Fruit fly (Drosophila melanogaster) whole organism, embryonic: ENCODE measurements around the gene CG6923.

Source experiments
- CG11504 ChIP-seq: fragments of 200-800 bp; sonication (Bioruptor generic); optimal IDR thresholded peaks from 3 replicates; lab custom pipeline; 2019; ENCODE audit warnings: missing biosample characterization, mild to moderate bottlenecking, missing genetic modification characterization, moderate library complexity
- CG11695 ChIP-seq: fragments of 200-800 bp; sonication (Bioruptor generic); IDR thresholded peaks from 3 replicates; pipeline ENCODE4 v1.3.6; 2022; ENCODE audit warnings: missing biosample characterization, missing genetic modification characterization
- CG12659 ChIP-seq: fragments of 200-800 bp; sonication (Bioruptor generic); optimal IDR thresholded peaks from 3 replicates; lab custom pipeline; 2017; ENCODE audit warnings: mild to moderate bottlenecking, missing biosample characterization, missing genetic modification reagents, missing genetic modification characterization
- CG15479 ChIP-seq: fragments of 200-800 bp; sonication (Bioruptor generic); optimal IDR thresholded peaks from 3 replicates; lab custom pipeline; 2019; ENCODE audit warnings: missing biosample characterization, mild to moderate bottlenecking, missing genetic modification characterization, moderate library complexity
- CG15696 ChIP-seq: fragments of 200-800 bp; sonication (Bioruptor generic); optimal IDR thresholded peaks from 2 replicates; lab custom pipeline; 2019; ENCODE audit warnings: missing biosample characterization, mild to moderate bottlenecking, missing genetic modification characterization, moderate library complexity
- CG17802 ChIP-seq: fragments of 200-800 bp; sonication (Bioruptor generic); optimal IDR thresholded peaks from 2 replicates; lab custom pipeline; 2018; ENCODE audit warnings: missing biosample characterization, mild to moderate bottlenecking, missing genetic modification characterization, moderate library complexity
- CG2199 ChIP-seq: fragments of 200-800 bp; sonication (Bioruptor generic); IDR thresholded peaks from 3 replicates; pipeline ENCODE4 v1.3.6; 2022; ENCODE audit warnings: missing biosample characterization, missing genetic modification characterization
- CG30403 ChIP-seq: fragments of 200-800 bp; sonication (Bioruptor generic); optimal IDR thresholded peaks from 3 replicates; lab custom pipeline; 2016; ENCODE audit warnings: missing biosample characterization, missing genetic modification characterization
- CG34224 ChIP-seq: fragments of 200-800 bp; sonication (Bioruptor generic); IDR thresholded peaks from 3 replicates; pipeline ENCODE4 v1.3.6; 2022; ENCODE audit warnings: missing biosample characterization, missing genetic modification characterization; ENCODE audit not compliant: partially characterized antibody
- CG4424 ChIP-seq: fragments of 200-800 bp; sonication (Bioruptor generic); optimal IDR thresholded peaks from 3 replicates; lab custom pipeline; 2016; ENCODE audit warnings: missing biosample characterization, missing genetic modification characterization
- CG4854 ChIP-seq: fragments of 200-800 bp; sonication (Bioruptor generic); optimal IDR thresholded peaks from 2 replicates; lab custom pipeline; 2016; ENCODE audit warnings: missing biosample characterization, missing genetic modification characterization, inconsistent platforms
- CG6854 ChIP-seq: fragments of 200-800 bp; sonication (Bioruptor generic); optimal IDR thresholded peaks from 3 replicates; lab custom pipeline; 2017; ENCODE audit warnings: missing biosample characterization, mild to moderate bottlenecking, missing genetic modification characterization
- CTCF ChIP-seq: fragments of 200-800 bp; sonication (Bioruptor generic); optimal IDR thresholded peaks from 2 replicates; lab custom pipeline; 2017; ENCODE audit warnings: missing biosample characterization, mild to moderate bottlenecking, missing genetic modification characterization, moderate library complexity
- Chrac-16 ChIP-seq: fragments of 200-800 bp; sonication (Bioruptor generic); optimal IDR thresholded peaks from 3 replicates; lab custom pipeline; 2016; ENCODE audit warnings: missing biosample characterization, missing genetic modification characterization
- D ChIP-seq, 2 experiments: fragments of 200-800 bp in 1 of 2; fragments of >200 bp in 1 of 2; sonication (Bioruptor generic) in 1 of 2; optimal IDR thresholded peaks; 2 replicates in 1 of 2; 3 replicates in 1 of 2; lab custom pipeline; 2017; ENCODE audit warnings: mild to moderate bottlenecking in 1 of 2, missing biosample characterization in 1 of 2, missing genetic modification characterization in 1 of 2, missing genetic modification reagents in 1 of 2
- D19B ChIP-seq: fragments of 200-800 bp; sonication (Bioruptor generic); optimal IDR thresholded peaks from 2 replicates; lab custom pipeline; 2017; ENCODE audit warnings: missing biosample characterization, mild to moderate bottlenecking, missing genetic modification characterization
- Deaf1 ChIP-seq: fragments of 200-800 bp; optimal IDR thresholded peaks from 3 replicates; lab custom pipeline; 2019; ENCODE audit warnings: missing biosample characterization, mild to moderate bottlenecking, missing genetic modification characterization, moderate library complexity
- Ets65A ChIP-seq: fragments of 200-800 bp; sonication (Bioruptor generic); peaks from one replicate; lab custom pipeline; 2016; ENCODE audit warnings: missing biosample characterization, missing genetic modification characterization
- Hand ChIP-seq: fragments of 200-800 bp; sonication (Bioruptor generic); optimal IDR thresholded peaks from 2 replicates; lab custom pipeline; 2017; ENCODE audit warnings: mild to moderate bottlenecking, missing biosample characterization, missing genetic modification reagents, missing genetic modification characterization
- HmgD ChIP-seq: fragments of 200-800 bp; sonication (Bioruptor generic); optimal IDR thresholded peaks from 3 replicates; lab custom pipeline; 2016; ENCODE audit warnings: missing biosample characterization, missing genetic modification characterization
- Hr3 ChIP-seq: fragments of 200-800 bp; sonication (Bioruptor generic); optimal IDR thresholded peaks from 3 replicates; lab custom pipeline; 2016; ENCODE audit warnings: missing biosample characterization, missing genetic modification characterization
- Hr78 ChIP-seq, 2 experiments: fragments of 200-800 bp in 1 of 2; fragments of >200 bp in 1 of 2; sonication (Bioruptor generic) in 1 of 2; optimal IDR thresholded peaks; 2 replicates each; lab custom pipeline; 2017 to 2019; ENCODE audit warnings: missing biosample characterization in 2 of 2, missing genetic modification characterization in 2 of 2, mild to moderate bottlenecking in 1 of 2, moderate library complexity in 1 of 2
- Lpt ChIP-seq: fragments of >200 bp; optimal IDR thresholded peaks from 2 replicates; lab custom pipeline; 2018; ENCODE audit warnings: missing biosample characterization, missing genetic modification characterization
- NC2β ChIP-seq: fragments of 200-800 bp; sonication (Bioruptor generic); optimal IDR thresholded peaks from 2 replicates; lab custom pipeline; 2016; ENCODE audit warnings: missing biosample characterization, missing genetic modification characterization
- Ssrp ChIP-seq: fragments of 200-800 bp; sonication (Bioruptor generic); optimal IDR thresholded peaks from 2 replicates; lab custom pipeline; 2018; ENCODE audit warnings: missing biosample characterization, mild to moderate bottlenecking, missing genetic modification characterization, moderate library complexity
- Stat92E ChIP-seq, 3 experiments: fragments of >200 bp in 2 of 3; fragments of 200-800 bp in 1 of 3; sonication (Bioruptor generic) in 1 of 3; optimal IDR thresholded peaks; 2 replicates each; lab custom pipeline; 2017 to 2019; ENCODE audit warnings: missing biosample characterization in 3 of 3, missing genetic modification characterization in 3 of 3, mild to moderate bottlenecking in 1 of 3, moderate library complexity in 1 of 3
- aop ChIP-seq: fragments of 200-800 bp; sonication (Bioruptor generic); IDR thresholded peaks from 2 replicates; pipeline ENCODE4 v1.3.6; 2022; ENCODE audit warnings: missing biosample characterization, missing genetic modification characterization
- ase ChIP-seq: fragments of 200-800 bp; sonication (Bioruptor generic); IDR thresholded peaks from 3 replicates; pipeline ENCODE4 v1.3.6; 2022; ENCODE audit warnings: missing biosample characterization, missing genetic modification characterization
- cad ChIP-seq: fragments of >200 bp; optimal IDR thresholded peaks from 2 replicates; lab custom pipeline; 2017; ENCODE audit warnings: missing biosample characterization, missing genetic modification characterization
- ci ChIP-seq: fragments of 200-800 bp; sonication (Bioruptor generic); IDR thresholded peaks from 3 replicates; pipeline ENCODE4 v1.3.6; 2022; ENCODE audit warnings: missing biosample characterization, missing genetic modification characterization
- ems ChIP-seq: fragments of 200-800 bp; sonication (Bioruptor generic); optimal IDR thresholded peaks from 3 replicates; lab custom pipeline; 2016; ENCODE audit warnings: missing biosample characterization, missing genetic modification characterization
- gro ChIP-seq: fragments of 200-800 bp; sonication (Bioruptor generic); optimal IDR thresholded peaks from 2 replicates; lab custom pipeline; 2016; ENCODE audit warnings: missing biosample characterization, missing genetic modification characterization
- kni ChIP-seq: fragments of 200-800 bp; sonication (Bioruptor generic); optimal IDR thresholded peaks from 3 replicates; lab custom pipeline; 2017; ENCODE audit warnings: mild to moderate bottlenecking, missing biosample characterization, missing genetic modification reagents, missing genetic modification characterization
- oc ChIP-seq: fragments of 200-800 bp; sonication (Bioruptor generic); optimal IDR thresholded peaks from 2 replicates; lab custom pipeline; 2018; ENCODE audit warnings: missing biosample characterization, mild to moderate bottlenecking, missing genetic modification characterization, moderate library complexity
- onecut ChIP-seq: fragments of 200-800 bp; sonication (Bioruptor generic); IDR thresholded peaks from 2 replicates; pipeline ENCODE4 v1.3.6; 2022; ENCODE audit warnings: missing biosample characterization, missing genetic modification characterization
- pan ChIP-seq, 4 experiments: fragments of >200 bp in 3 of 4; fragments of 200-800 bp in 1 of 4; sonication (Bioruptor generic) in 1 of 4; optimal IDR thresholded peaks in 3 of 4; IDR thresholded peaks in 1 of 4; 2 replicates each; pipeline versions ENCODE4 v1.3.6 to Lab custom; 2017 to 2022; ENCODE audit warnings: missing biosample characterization in 2 of 4, missing genetic modification characterization in 2 of 4, mixed read lengths in 1 of 4
- pros ChIP-seq: fragments of 200-800 bp; sonication (Bioruptor generic); optimal IDR thresholded peaks from 3 replicates; lab custom pipeline; 2019; ENCODE audit warnings: missing biosample characterization, mild to moderate bottlenecking, missing genetic modification characterization, moderate library complexity
- pzg ChIP-seq: fragments of 200-800 bp; sonication (Bioruptor generic); optimal IDR thresholded peaks from 3 replicates; lab custom pipeline; 2018; ENCODE audit warnings: missing biosample characterization, mild to moderate bottlenecking, missing genetic modification characterization, moderate library complexity
- sd ChIP-seq: fragments of 200-800 bp; sonication (Bioruptor generic); optimal IDR thresholded peaks from 3 replicates; lab custom pipeline; 2018; ENCODE audit warnings: missing biosample characterization, mild to moderate bottlenecking, missing genetic modification characterization, moderate library complexity
- seq ChIP-seq: fragments of 200-800 bp; sonication (Bioruptor generic); IDR thresholded peaks from 2 replicates; pipeline ENCODE4 v1.3.6; 2022; ENCODE audit warnings: missing biosample characterization, missing genetic modification characterization
- sna ChIP-seq: fragments of 200-800 bp; sonication (Bioruptor generic); IDR thresholded peaks from 2 replicates; pipeline ENCODE4 v1.3.6; 2022; ENCODE audit warnings: missing biosample characterization, missing genetic modification characterization; ENCODE audit not compliant: partially characterized antibody
- so ChIP-seq: fragments of 200-800 bp; sonication (Bioruptor generic); IDR thresholded peaks from 3 replicates; pipeline ENCODE4 v1.3.6; 2022; ENCODE audit warnings: missing biosample characterization, missing genetic modification characterization
- ssp ChIP-seq: fragments of 200-800 bp; sonication (Bioruptor generic); IDR thresholded peaks from 2 replicates; pipeline ENCODE4 v1.3.6; 2022; ENCODE audit warnings: missing biosample characterization, missing genetic modification characterization
- tll ChIP-seq, 2 experiments: fragments of 200-800 bp in 1 of 2; fragments of >200 bp in 1 of 2; sonication (Bioruptor generic) in 1 of 2; optimal IDR thresholded peaks; 2 replicates each; lab custom pipeline; 2017 to 2019; ENCODE audit warnings: missing biosample characterization in 2 of 2, missing genetic modification characterization in 2 of 2, mild to moderate bottlenecking in 1 of 2, moderate library complexity in 1 of 2
- tna ChIP-seq: fragments of 200-800 bp; sonication (Bioruptor generic); IDR thresholded peaks from 2 replicates; pipeline ENCODE4 v1.3.6; 2022; ENCODE audit warnings: missing biosample characterization, missing genetic modification characterization; ENCODE audit not compliant: partially characterized antibody
- twi ChIP-seq: fragments of 200-800 bp; optimal IDR thresholded peaks from 2 replicates; lab custom pipeline; 2019; ENCODE audit warnings: missing biosample characterization, mild to moderate bottlenecking, missing genetic modification characterization, moderate library complexity
- tx ChIP-seq: fragments of 200-800 bp; sonication (Bioruptor generic); optimal IDR thresholded peaks from 2 replicates; lab custom pipeline; 2016; ENCODE audit warnings: missing biosample characterization, missing genetic modification characterization

Gene CG6923

dm6 chr3R:11776068-11776767 is 26.4 kb upstream of the CG6923 start (continued):
- TF ChIP-seq CG30403 (GFP tag; lab: Kevin White, UChicago) = no peak
- TF ChIP-seq seq (GFP tag; lab: Robert Waterston, UW) = peak; percentile 72; the same call in 1 of the 2 replicates
- TF ChIP-seq Chrac-16 (GFP tag; lab: Kevin White, UChicago) = no peak
- peak; percentile 25 for TF ChIP-seq kni (GFP tag; lab: Kevin White, UChicago)
- TF ChIP-seq onecut = peak; percentile 75
- TF ChIP-seq twi = peak; percentile 94
- peak; percentile 20 for TF ChIP-seq D19B (GFP tag; lab: Kevin White, UChicago)

- TF ChIP-seq gro (GFP tag; lab: Kevin White, UChicago) = no peak
- peak; percentile 33 for TF ChIP-seq pros (GFP tag; lab: Kevin White, UChicago)
- peak; percentile 91 for TF ChIP-seq CG15479 (GFP tag; lab: Kevin White, UChicago)
- peak; percentile 43 for TF ChIP-seq cad
- no peak for TF ChIP-seq tx
- TF ChIP-seq CG17802 (tag; lab: Kevin White, UChicago) = no peak
- peak; percentile 90 for TF ChIP-seq Lpt (GFP tag; lab: Kevin White, UChicago)
- TF ChIP-seq Hand (GFP tag; lab: Kevin White, UChicago) = no peak
- no peak for TF ChIP-seq ssp (GFP tag; lab: Robert Waterston, UW)
- TF ChIP-seq pzg (GFP tag; lab: Kevin White, UChicago) = no peak
- TF ChIP-seq tna (GFP tag; lab: Robert Waterston, UW) = no peak
- no peak for TF ChIP-seq CG34224 (GFP tag; lab: Robert Waterston, UW)
- TF ChIP-seq pan (optimal IDR thresholded peaks at IDR 0.05; lab: Kevin White, UChicago) = no peak
- TF ChIP-seq pan (GFP tag; optimal IDR thresholded peaks at IDR 0.05 in 1 of 2, IDR thresholded peaks at IDR 0.05 in 1 of 2) = no peak
- TF ChIP-seq CTCF (GFP tag; lab: Kevin White, UChicago) = no peak
- peak in 1 of 2 experiments; percentile 86 for TF ChIP-seq tll (GFP tag; optimal IDR thresholded peaks at IDR 0.05; lab: Kevin White, UChicago)
- TF ChIP-seq aop = no peak
- TF ChIP-seq HmgD (GFP tag; lab: Kevin White, UChicago) = no peak
- peak in 1 of 3 experiments; percentile 62 for TF ChIP-seq Stat92E (GFP tag; optimal IDR thresholded peaks at IDR 0.05; lab: Kevin White, UChicago)
- TF ChIP-seq CG11695 (GFP tag; lab: Robert Waterston, UW) = no peak
- TF ChIP-seq D (optimal IDR thresholded peaks at IDR 0.05; lab: Kevin White, UChicago) = peak; percentile 45
- TF ChIP-seq D (GFP tag; optimal IDR thresholded peaks at IDR 0.05; lab: Kevin White, UChicago) = no peak
- TF ChIP-seq ci (GFP tag; lab: Robert Waterston, UW) = no peak
- peak in 1 of 2 experiments; percentile 28 for TF ChIP-seq Hr78 (GFP tag; optimal IDR thresholded peaks at IDR 0.05; lab: Kevin White, UChicago)
- TF ChIP-seq CG11504 (tag; lab: Kevin White, UChicago) = no peak
- TF ChIP-seq CG4854 (GFP tag; lab: Kevin White, UChicago) = no peak
- TF ChIP-seq Hr3 (GFP tag; lab: Kevin White, UChicago) = no peak
- TF ChIP-seq CG2199 (GFP tag; lab: Robert Waterston, UW) = 0 out of 3 replicates have a peak, but pooled peaks have one; percentile 79
- TF ChIP-seq CG4424 (GFP tag; lab: Kevin White, UChicago) = no peak
- TF ChIP-seq Deaf1 (tag; lab: Kevin White, UChicago) = no peak
- TF ChIP-seq ase (GFP tag; lab: Robert Waterston, UW) = no peak
- no peak for TF ChIP-seq CG6854 (GFP tag; lab: Kevin White, UChicago)
- TF ChIP-seq Ssrp (tag; lab: Kevin White, UChicago) = no peak
- TF ChIP-seq NC2β (GFP tag; lab: Kevin White, UChicago) = no peak
- TF ChIP-seq sna = no peak
- no peak for TF ChIP-seq CG12659 (GFP tag; lab: Kevin White, UChicago)
- TF ChIP-seq ems (GFP tag; lab: Kevin White, UChicago) = no peak
- TF ChIP-seq CG15696 (tag; lab: Kevin White, UChicago) = peak; percentile 4
- TF ChIP-seq oc (tag; lab: Kevin White, UChicago) = peak; percentile 5
- no peak for TF ChIP-seq so (GFP tag; lab: Robert Waterston, UW)
- TF ChIP-seq sd (tag; lab: Kevin White, UChicago) = no peak
- TF ChIP-seq Ets65A (GFP tag; lab: Kevin White, UChicago) = peak; percentile 45
Observed at dm6 chr3R:11775207-11775606, 25.4 kb upstream of the CG6923 start.
